Fruit fly (Drosophila melanogaster) whole organism, adult: ENCODE data around the gene Nemp.

Experiments
- CG11617 ChIP-seq: fragments of 200-800 bp; sonication (Bioruptor generic); optimal IDR thresholded peaks from 2 replicates; lab custom pipeline; 2017; ENCODE audit warnings: mild to moderate bottlenecking, missing biosample characterization, missing genetic modification reagents, missing genetic modification characterization
- CG12768 ChIP-seq: fragments of 200-800 bp; sonication (Bioruptor generic); optimal IDR thresholded peaks from 2 replicates; lab custom pipeline; 2017; ENCODE audit warnings: missing biosample characterization, missing genetic modification characterization, mild to moderate bottlenecking, moderate library complexity, missing genetic modification reagents
- CG1620 ChIP-seq: fragments of 200-800 bp; sonication (Bioruptor generic); optimal IDR thresholded peaks from 2 replicates; lab custom pipeline; 2016; ENCODE audit warnings: missing biosample characterization, missing genetic modification characterization
- CG33017 ChIP-seq: fragments of 200-800 bp; sonication (Bioruptor generic); optimal IDR thresholded peaks from 2 replicates; lab custom pipeline; 2018; ENCODE audit warnings: missing biosample characterization, mild to moderate bottlenecking, missing genetic modification characterization, moderate library complexity
- CG5204 ChIP-seq: fragments of 200-800 bp; sonication (Bioruptor generic); optimal IDR thresholded peaks from 2 replicates; lab custom pipeline; 2016; ENCODE audit warnings: missing biosample characterization, missing genetic modification characterization
- CG7045 ChIP-seq: fragments of 200-800 bp; sonication (Bioruptor generic); optimal IDR thresholded peaks from 2 replicates; lab custom pipeline; 2017; ENCODE audit warnings: missing biosample characterization, mild to moderate bottlenecking, missing genetic modification characterization
- Crg-1 ChIP-seq: fragments of 200-800 bp; sonication (Bioruptor generic); optimal IDR thresholded peaks from 2 replicates; lab custom pipeline; 2016; ENCODE audit warnings: missing biosample characterization, missing genetic modification characterization
- Hr96 ChIP-seq: fragments of 200-800 bp; sonication (Bioruptor generic); optimal IDR thresholded peaks from 2 replicates; lab custom pipeline; 2016; ENCODE audit warnings: missing biosample characterization, missing genetic modification characterization
- Mnt ChIP-seq: fragments of 200-800 bp; sonication (Bioruptor generic); optimal IDR thresholded peaks from 2 replicates; lab custom pipeline; 2016; ENCODE audit warnings: missing biosample characterization, mild to moderate bottlenecking, missing genetic modification characterization
- bab1 ChIP-seq: fragments of 200-800 bp; sonication (Bioruptor generic); optimal IDR thresholded peaks from 3 replicates; lab custom pipeline; 2019; ENCODE audit warnings: missing biosample characterization, mild to moderate bottlenecking, missing genetic modification characterization, moderate library complexity
- kay ChIP-seq: fragments of 200-800 bp; sonication (Bioruptor generic); peaks from one replicate; lab custom pipeline; 2016; ENCODE audit warnings: missing biosample characterization, missing genetic modification characterization, borderline replicate concordance
- pad ChIP-seq: fragments of 200-800 bp; sonication (Bioruptor generic); optimal IDR thresholded peaks from 3 replicates; lab custom pipeline; 2017; ENCODE audit warnings: missing biosample characterization, missing genetic modification characterization, mild to moderate bottlenecking, moderate library complexity, missing genetic modification reagents

DNA sequence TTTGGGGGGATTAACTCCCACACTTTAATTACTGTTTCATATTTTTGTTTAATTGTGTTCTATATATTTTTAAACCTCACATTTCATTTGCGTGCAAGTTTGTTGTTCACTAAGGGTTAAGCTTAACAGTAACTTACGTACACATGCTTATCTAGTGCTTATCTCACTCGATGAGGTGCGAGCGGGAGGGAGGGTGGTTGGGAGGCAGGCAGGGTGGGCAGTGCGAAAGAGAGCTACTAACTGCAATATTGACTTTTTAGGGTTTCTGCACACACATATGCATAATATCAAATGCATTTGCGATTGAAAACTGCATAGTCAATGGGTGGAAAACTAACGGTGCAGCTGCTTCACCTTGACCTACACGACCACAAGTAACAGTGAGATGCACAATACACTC, 39.7 kb upstream of the Nemp start:
- no peak for TF ChIP-seq Hr96
- TF ChIP-seq Crg-1: no peak
- TF ChIP-seq Mnt (GFP tag; lab: Kevin White, UChicago): no peak
- no peak for TF ChIP-seq CG33017
- no peak for TF ChIP-seq CG7045 (GFP tag; lab: Kevin White, UChicago)
- peak; percentile 23 for TF ChIP-seq CG11617 (GFP tag; lab: Kevin White, UChicago)
- no peak for TF ChIP-seq kay (GFP tag; lab: Kevin White, UChicago)
- TF ChIP-seq CG1620: no peak
- TF ChIP-seq pad (GFP tag; lab: Kevin White, UChicago): peak; percentile 86
- TF ChIP-seq bab1 (GFP tag; lab: Kevin White, UChicago): no peak
- no peak for TF ChIP-seq CG5204 (GFP tag; lab: Kevin White, UChicago)
- TF ChIP-seq CG12768 (GFP tag; lab: Kevin White, UChicago): no peak
